Worm (Caenorhabditis elegans): ENCODE results near the gene grl-29.
A peak's percentile ranks its signal among the peaks of the same experiment; 100 is the strongest.

grl-29 gene

DNA sequence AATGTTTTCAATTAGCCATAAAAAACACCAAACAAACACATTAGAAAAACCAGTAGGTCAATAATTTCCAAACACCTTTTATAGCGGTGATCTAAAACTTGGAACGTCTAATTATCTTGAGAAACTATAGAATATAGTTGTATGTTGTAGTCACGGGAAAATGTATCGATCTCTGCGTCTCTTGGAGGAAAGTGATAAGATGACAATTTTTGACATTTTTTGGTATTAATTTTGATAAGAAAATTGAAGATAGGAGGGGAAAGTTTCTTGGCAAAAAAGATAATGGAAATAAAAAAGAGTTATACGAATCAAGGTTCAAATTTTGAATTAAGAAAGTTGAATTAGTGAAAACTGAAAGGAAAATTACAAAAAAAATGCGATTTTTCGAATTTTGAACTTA, 49.3 kb downstream of the grl-29 start:
- TF ChIP-seq pros-1 (tag; optimal IDR thresholded peaks at IDR 0.05) (no peak), elt-2 (tag; optimal IDR thresholded peaks at IDR 0.05) (peak; percentile 91), che-1 (tag; optimal IDR thresholded peaks at IDR 0.05) (no peak)

Measured in whole organism, late embryonic.